Worm (Caenorhabditis elegans) whole organism, L2 larva: Measurements from ENCODE around the gene grl-25.

Source experiments
- C34F6.9 ChIP-seq: fragments of 150-350 bp; optimal IDR thresholded peaks from 2 replicates; lab custom pipeline; 2014; ENCODE audit warnings: missing biosample characterization, missing genetic modification characterization
- R02D3.7 ChIP-seq: fragments of 150-350 bp; optimal IDR thresholded peaks from 2 replicates; lab custom pipeline; 2014; ENCODE audit warnings: missing biosample characterization, missing genetic modification characterization
- Y55F3AM.14 ChIP-seq: fragments of 200-800 bp; sonication (Bioruptor generic); optimal IDR thresholded peaks from 2 replicates; lab custom pipeline; 2018; ENCODE audit warnings: mild to moderate bottlenecking, missing genetic modification characterization, missing compliant biosample characterization
- aly-2 ChIP-seq: fragments of 150-350 bp; optimal IDR thresholded peaks from 2 replicates; lab custom pipeline; 2014; ENCODE audit warnings: missing biosample characterization, missing genetic modification characterization
- ama-1 ChIP-seq: fragments of 150-350 bp; optimal IDR thresholded peaks from 2 replicates; lab custom pipeline; 2018; ENCODE audit warnings: inconsistent platforms
- blmp-1 ChIP-seq: sonication (generic microtip); optimal IDR thresholded peaks from 2 replicates; lab custom pipeline; 2017; ENCODE audit warnings: missing genetic modification characterization, mild to moderate bottlenecking, missing compliant biosample characterization, antibody characterized with exemption, moderate library complexity; ENCODE audit not compliant: insufficient read depth
- ceh-16 ChIP-seq: fragments of 150-350 bp; optimal IDR thresholded peaks from 2 replicates; lab custom pipeline; 2014; ENCODE audit warnings: missing biosample characterization, missing genetic modification characterization
- crh-2 ChIP-seq: sonication (generic microtip); optimal IDR thresholded peaks from 2 replicates; lab custom pipeline; 2017; ENCODE audit warnings: missing biosample characterization, missing genetic modification characterization
- egl-27 ChIP-seq: sonication (generic microtip); optimal IDR thresholded peaks from 3 replicates; lab custom pipeline; 2017; ENCODE audit warnings: missing biosample characterization, missing genetic modification reagents, missing genetic modification characterization
- elt-1 ChIP-seq: fragments of 150-350 bp; optimal IDR thresholded peaks from 2 replicates; lab custom pipeline; 2014; ENCODE audit warnings: missing biosample characterization, missing genetic modification characterization
- elt-3 ChIP-seq: sonication (generic microtip); optimal IDR thresholded peaks from 2 replicates; lab custom pipeline; 2017; ENCODE audit warnings: missing biosample characterization, missing genetic modification characterization
- fos-1 ChIP-seq: fragments of 150-350 bp; optimal IDR thresholded peaks from 2 replicates; lab custom pipeline; 2014; ENCODE audit warnings: missing biosample characterization, missing genetic modification characterization
- gmeb-1 ChIP-seq: fragments of 150-350 bp; optimal IDR thresholded peaks from 2 replicates; lab custom pipeline; 2014; ENCODE audit warnings: missing biosample characterization, missing genetic modification characterization
- lin-11 ChIP-seq: fragments of 150-350 bp; sonication (generic microtip); optimal IDR thresholded peaks from 2 replicates; lab custom pipeline; 2014; ENCODE audit warnings: missing biosample characterization, missing genetic modification characterization, inconsistent platforms, mixed read lengths
- lin-39 ChIP-seq: fragments of 150-350 bp; optimal IDR thresholded peaks from 2 replicates; lab custom pipeline; 2014; ENCODE audit warnings: missing biosample characterization, missing genetic modification reagents, missing genetic modification characterization
- lsy-2 ChIP-seq, 2 experiments: fragments of 150-350 bp in 1 of 2; sonication (generic microtip) in 1 of 2; optimal IDR thresholded peaks; 2 replicates each; lab custom pipeline; 2014 to 2017; ENCODE audit warnings: missing biosample characterization in 2 of 2, missing genetic modification characterization in 2 of 2
- mab-5 ChIP-seq: fragments of 150-350 bp; optimal IDR thresholded peaks from 2 replicates; lab custom pipeline; 2014; ENCODE audit warnings: missing biosample characterization, missing genetic modification characterization
- mbf-1 ChIP-seq: sonication (generic microtip); optimal IDR thresholded peaks from 2 replicates; lab custom pipeline; 2017; ENCODE audit warnings: missing biosample characterization, missing genetic modification characterization
- nhr-10 ChIP-seq: sonication (generic microtip); optimal IDR thresholded peaks from 2 replicates; lab custom pipeline; 2017; ENCODE audit warnings: missing biosample characterization, missing genetic modification characterization
- nhr-12 ChIP-seq: fragments of 150-350 bp; optimal IDR thresholded peaks from 2 replicates; lab custom pipeline; 2014; ENCODE audit warnings: missing biosample characterization, missing genetic modification characterization
- nhr-129 ChIP-seq: fragments of 150-350 bp; optimal IDR thresholded peaks from 2 replicates; lab custom pipeline; 2014; ENCODE audit warnings: missing biosample characterization, missing genetic modification characterization
- nhr-21 ChIP-seq: fragments of 150-350 bp; optimal IDR thresholded peaks from 2 replicates; lab custom pipeline; 2014; ENCODE audit warnings: missing biosample characterization, missing genetic modification characterization
- nhr-23 ChIP-seq: fragments of 150-350 bp; optimal IDR thresholded peaks from 2 replicates; lab custom pipeline; 2014; ENCODE audit warnings: missing biosample characterization, missing genetic modification reagents, missing genetic modification characterization
- nhr-237 ChIP-seq: fragments of 150-350 bp; optimal IDR thresholded peaks from 2 replicates; lab custom pipeline; 2014; ENCODE audit warnings: missing biosample characterization, missing genetic modification characterization
- nhr-25 ChIP-seq: fragments of 150-350 bp; sonication (generic microtip); optimal IDR thresholded peaks from 3 replicates; lab custom pipeline; 2014; ENCODE audit warnings: missing biosample characterization, missing genetic modification characterization
- nhr-6 ChIP-seq: fragments of 150-350 bp; optimal IDR thresholded peaks from 2 replicates; lab custom pipeline; 2014; ENCODE audit warnings: missing biosample characterization, missing genetic modification characterization
- nhr-77 ChIP-seq: fragments of 150-350 bp; optimal IDR thresholded peaks from 2 replicates; lab custom pipeline; 2014; ENCODE audit warnings: missing biosample characterization, missing genetic modification characterization
- peb-1 ChIP-seq: fragments of 150-350 bp; optimal IDR thresholded peaks from 2 replicates; lab custom pipeline; 2014; ENCODE audit warnings: missing biosample characterization, missing genetic modification characterization
- sem-4 ChIP-seq: fragments of 150-350 bp; optimal IDR thresholded peaks from 2 replicates; lab custom pipeline; 2014; ENCODE audit warnings: missing biosample characterization, missing genetic modification reagents, missing genetic modification characterization
- skn-1 ChIP-seq: sonication (generic microtip); optimal IDR thresholded peaks from 2 replicates; lab custom pipeline; 2017; ENCODE audit warnings: missing biosample characterization, missing genetic modification characterization
- sma-3 ChIP-seq: sonication (generic microtip); optimal IDR thresholded peaks from 2 replicates; lab custom pipeline; 2016; ENCODE audit warnings: missing genetic modification reagents, missing genetic modification characterization, missing compliant biosample characterization
- sma-9 ChIP-seq, 2 experiments: fragments of 150-350 bp in 1 of 2; sonication (generic microtip) in 1 of 2; optimal IDR thresholded peaks; 2 replicates each; lab custom pipeline; 2014 to 2016; ENCODE audit warnings: missing genetic modification characterization in 2 of 2, mild to moderate bottlenecking in 1 of 2, missing biosample characterization in 1 of 2, missing compliant biosample characterization in 1 of 2, missing genetic modification reagents in 1 of 2, moderate library complexity in 1 of 2
- unc-39 ChIP-seq: fragments of 150-350 bp; optimal IDR thresholded peaks from 2 replicates; lab custom pipeline; 2014; ENCODE audit warnings: missing biosample characterization, missing genetic modification characterization
- unc-62 ChIP-seq: fragments of 150-350 bp; optimal IDR thresholded peaks from 2 replicates; lab custom pipeline; 2014; ENCODE audit warnings: missing biosample characterization, missing genetic modification reagents, missing genetic modification characterization
- ztf-1 ChIP-seq: fragments of 200-800 bp; sonication (Bioruptor generic); conservative IDR thresholded peaks from 2 replicates; pipeline ENCODE4 v1.3.6; 2022; ENCODE audit warnings: missing genetic modification characterization, missing compliant biosample characterization
- ztf-4 ChIP-seq: fragments of 150-350 bp; optimal IDR thresholded peaks from 2 replicates; lab custom pipeline; 2014; ENCODE audit warnings: missing biosample characterization, missing genetic modification characterization

grl-25 gene

ce11 chrIII:8922061-8922460, 40.0 kb upstream of the grl-25 start (continued):
- TF ChIP-seq crh-2 (peak; percentile 37), nhr-10 (tag; lab: Kevin White, UChicago) (no peak)

- peak; percentile 4 for TF ChIP-seq nhr-129 (tag; lab: Kevin White, UChicago)
- TF ChIP-seq nhr-25 (tag; lab: Kevin White, UChicago), result peak; percentile 65
- no peak for TF ChIP-seq mbf-1 (tag; lab: Kevin White, UChicago)
- TF ChIP-seq egl-27 (tag; lab: Kevin White, UChicago), result no peak
- TF ChIP-seq unc-39, result no peak
- TF ChIP-seq sma-3 (GFP tag; lab: Kevin White, UChicago), result no peak
- TF ChIP-seq aly-2 (tag; lab: Kevin White, UChicago), result no peak
- TF ChIP-seq lsy-2 (tag; optimal IDR thresholded peaks at IDR 0.05; lab: Kevin White, UChicago), result no peak
These were observed 38.8 kb upstream of the grl-25 start, which contains the start of gene glb-1 for ce11 chrIII:8923240-8923734. glb-1 (minus strand) TSS chrIII:8923290.

- TF ChIP-seq unc-39, result no peak
- TF ChIP-seq nhr-6 (tag; lab: Kevin White, UChicago), result no peak
- TF ChIP-seq lin-39 (tag; lab: Kevin White, UChicago), result no peak
- TF ChIP-seq nhr-23 (tag; lab: Kevin White, UChicago), result no peak
- TF ChIP-seq unc-62, result no peak
- TF ChIP-seq nhr-21 (tag; lab: Kevin White, UChicago), result no peak
These were observed 38.2 kb upstream of the grl-25 start, which contains the start of gene ZK637.12 for ce11 chrIII:8923937-8924336. ZK637.12 (plus strand) TSS chrIII:8924237.

ce11 chrIII:8925539-8925938, 36.6 kb upstream of the grl-25 start:
- peak; percentile 16 for TF ChIP-seq fos-1 (tag; lab: Kevin White, UChicago)
- no peak for TF ChIP-seq mbf-1 (tag; lab: Kevin White, UChicago)
- TF ChIP-seq sma-9 (GFP tag; optimal IDR thresholded peaks at IDR 0.05; lab: Kevin White, UChicago), result peak; percentile 58
- no peak for TF ChIP-seq sma-9 (tag; optimal IDR thresholded peaks at IDR 0.05; lab: Kevin White, UChicago)
- TF ChIP-seq ztf-4, result no peak

DNA sequence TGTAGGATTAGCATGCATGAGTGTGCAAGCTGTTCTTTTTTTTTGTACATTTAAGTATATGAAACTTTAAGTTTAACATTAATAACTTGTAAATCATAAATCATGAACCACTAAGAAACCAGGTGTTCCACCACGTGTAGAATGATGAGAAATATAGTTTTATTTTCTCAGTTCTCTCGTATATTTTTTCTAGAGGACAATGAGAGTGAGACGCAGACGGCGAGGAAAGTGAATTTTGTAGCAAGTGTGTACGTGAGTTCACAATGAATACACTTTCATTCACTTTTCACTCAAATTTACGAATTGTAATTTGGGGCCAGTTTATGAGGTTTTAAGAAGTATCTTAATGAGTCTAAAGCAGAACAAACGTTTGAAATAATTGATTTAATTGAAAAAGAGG, 35.6 kb upstream of the grl-25 start:
- TF ChIP-seq Y55F3AM.14 (GFP tag; lab: Kevin White, UChicago) (no peak), nhr-129 (tag; lab: Kevin White, UChicago) (no peak), elt-3 (tag; lab: Kevin White, UChicago) (no peak), nhr-12 (no peak), egl-27 (tag; lab: Kevin White, UChicago) (no peak), nhr-237 (tag; lab: Kevin White, UChicago) (no peak), unc-62 (no peak), ceh-16 (tag; lab: Kevin White, UChicago) (no peak), blmp-1 (tag; lab: Kevin White, UChicago) (peak; percentile 88), mab-5 (tag; lab: Kevin White, UChicago) (no peak), skn-1 (no peak), R02D3.7 (tag; lab: Kevin White, UChicago) (no peak), sma-3 (GFP tag; lab: Kevin White, UChicago) (peak; percentile 28), fos-1 (tag; lab: Kevin White, UChicago) (peak; percentile 19), peb-1 (no peak), crh-2 (peak; percentile 31), sem-4 (peak; percentile 12), lin-11 (tag; lab: Kevin White, UChicago) (no peak), sma-9 (GFP tag; optimal IDR thresholded peaks at IDR 0.05; lab: Kevin White, UChicago) (no peak), sma-9 (tag; optimal IDR thresholded peaks at IDR 0.05; lab: Kevin White, UChicago) (no peak), unc-39 (no peak), aly-2 (tag; lab: Kevin White, UChicago) (no peak), C34F6.9 (peak; percentile 6), elt-1 (tag; lab: Kevin White, UChicago) (no peak), gmeb-1 (tag; lab: Kevin White, UChicago) (peak; percentile 1), ama-1 (no peak), nhr-10 (tag; lab: Kevin White, UChicago) (no peak), ztf-1 (GFP tag; lab: Robert Waterston, UW) (no peak), nhr-77 (tag; lab: Kevin White, UChicago) (no peak)
- TF ChIP-seq, all 48 proteins: peak for 7
